Worm (Caenorhabditis elegans) whole organism, L3 larva: ENCODE data around the gene F29C12.6.

Experiments
- R02D3.7 ChIP-seq: fragments of 150-350 bp; optimal IDR thresholded peaks from 2 replicates; lab custom pipeline; 2014; ENCODE audit warnings: missing biosample characterization, missing genetic modification characterization
- ZK546.5 ChIP-seq: sonication (generic microtip); optimal IDR thresholded peaks from 2 replicates; lab custom pipeline; 2017; ENCODE audit warnings: missing biosample characterization, missing genetic modification characterization
- aly-2 ChIP-seq: fragments of 150-350 bp; optimal IDR thresholded peaks from 2 replicates; lab custom pipeline; 2014; ENCODE audit warnings: missing biosample characterization, missing genetic modification characterization
- ceh-28 ChIP-seq: fragments of 150-350 bp; optimal IDR thresholded peaks from 2 replicates; lab custom pipeline; 2014; ENCODE audit warnings: missing biosample characterization, missing genetic modification reagents, missing genetic modification characterization
- ceh-82 ChIP-seq: fragments of 150-350 bp; optimal IDR thresholded peaks from 2 replicates; lab custom pipeline; 2014; ENCODE audit warnings: missing biosample characterization, missing genetic modification characterization
- egl-5 ChIP-seq: fragments of 150-350 bp; optimal IDR thresholded peaks from 2 replicates; lab custom pipeline; 2017; ENCODE audit warnings: missing biosample characterization, missing genetic modification reagents, missing genetic modification characterization, inconsistent platforms
- elt-2 ChIP-seq: sonication (generic microtip); optimal IDR thresholded peaks from 2 replicates; lab custom pipeline; 2016; ENCODE audit warnings: missing genetic modification reagents, mild to moderate bottlenecking, missing genetic modification characterization, missing compliant biosample characterization
- elt-3 ChIP-seq, 3 experiments: fragments of 150-350 bp in 1 of 3; sonication (generic microtip) in 2 of 3; optimal IDR thresholded peaks; 2 replicates in 2 of 3; 4 replicates in 1 of 3; lab custom pipeline; 2014 to 2017; ENCODE audit warnings: missing biosample characterization in 3 of 3, missing genetic modification characterization in 3 of 3
- fkh-10 ChIP-seq: sonication (generic microtip); optimal IDR thresholded peaks from 2 replicates; lab custom pipeline; 2017; ENCODE audit warnings: missing biosample characterization, missing genetic modification reagents, missing genetic modification characterization
- fkh-2 ChIP-seq: fragments of 150-350 bp; optimal IDR thresholded peaks from 2 replicates; lab custom pipeline; 2014; ENCODE audit warnings: missing biosample characterization, missing genetic modification reagents, missing genetic modification characterization
- fos-1 ChIP-seq: fragments of 150-350 bp; optimal IDR thresholded peaks from 2 replicates; lab custom pipeline; 2014; ENCODE audit warnings: missing biosample characterization, missing genetic modification characterization
- hmg-11 ChIP-seq: sonication (generic microtip); optimal IDR thresholded peaks from 2 replicates; lab custom pipeline; 2016; ENCODE audit warnings: missing genetic modification characterization, missing compliant biosample characterization
- jun-1 ChIP-seq: fragments of 150-350 bp; optimal IDR thresholded peaks from 2 replicates; lab custom pipeline; 2014; ENCODE audit warnings: missing biosample characterization, missing genetic modification reagents, missing genetic modification characterization
- lin-15B ChIP-seq: fragments of 150-350 bp; optimal IDR thresholded peaks from 2 replicates; lab custom pipeline; 2014; ENCODE audit warnings: missing biosample characterization, missing genetic modification characterization
- lin-39 ChIP-seq: fragments of 150-350 bp; optimal IDR thresholded peaks from 2 replicates; lab custom pipeline; 2018; ENCODE audit warnings: missing biosample characterization, missing genetic modification reagents, missing genetic modification characterization
- lsy-12 ChIP-seq: sonication (generic microtip); optimal IDR thresholded peaks from 2 replicates; lab custom pipeline; 2016; ENCODE audit warnings: mild to moderate bottlenecking, missing genetic modification characterization, missing compliant biosample characterization
- mdl-1 ChIP-seq: fragments of 150-350 bp; optimal IDR thresholded peaks from 2 replicates; lab custom pipeline; 2014; ENCODE audit warnings: missing biosample characterization, missing genetic modification characterization
- mml-1 ChIP-seq: fragments of 150-350 bp; sonication (generic microtip); optimal IDR thresholded peaks from 3 replicates; lab custom pipeline; 2014; ENCODE audit warnings: missing biosample characterization, missing genetic modification characterization
- nhr-11 ChIP-seq: fragments of 150-350 bp; optimal IDR thresholded peaks from 2 replicates; lab custom pipeline; 2014; ENCODE audit warnings: missing biosample characterization, missing genetic modification characterization
- nhr-12 ChIP-seq: fragments of 150-350 bp; optimal IDR thresholded peaks from 2 replicates; lab custom pipeline; 2014; ENCODE audit warnings: missing biosample characterization, missing genetic modification characterization
- nhr-23 ChIP-seq: fragments of 150-350 bp; optimal IDR thresholded peaks from 2 replicates; lab custom pipeline; 2014; ENCODE audit warnings: missing biosample characterization, missing genetic modification reagents, missing genetic modification characterization
- nhr-237 ChIP-seq: fragments of 150-350 bp; optimal IDR thresholded peaks from 2 replicates; lab custom pipeline; 2014; ENCODE audit warnings: missing biosample characterization, missing genetic modification characterization
- nhr-25 ChIP-seq: sonication (generic microtip); optimal IDR thresholded peaks from 2 replicates; lab custom pipeline; 2017; ENCODE audit warnings: missing biosample characterization, missing genetic modification characterization
- nhr-28 ChIP-seq: fragments of 150-350 bp; optimal IDR thresholded peaks from 2 replicates; lab custom pipeline; 2014; ENCODE audit warnings: missing biosample characterization, missing genetic modification characterization
- nhr-43 ChIP-seq: sonication (generic microtip); optimal IDR thresholded peaks from 2 replicates; lab custom pipeline; 2016; ENCODE audit warnings: mild to moderate bottlenecking, missing genetic modification characterization, missing compliant biosample characterization; ENCODE audit not compliant: poor library complexity, severe bottlenecking
- nhr-67 ChIP-seq: fragments of 150-350 bp; optimal IDR thresholded peaks from 2 replicates; lab custom pipeline; 2014; ENCODE audit warnings: missing biosample characterization, missing genetic modification characterization
- nhr-77 ChIP-seq: fragments of 150-350 bp; optimal IDR thresholded peaks from 2 replicates; lab custom pipeline; 2014; ENCODE audit warnings: missing biosample characterization, missing genetic modification characterization
- pqm-1 ChIP-seq: fragments of 150-350 bp; optimal IDR thresholded peaks from 2 replicates; lab custom pipeline; 2017; ENCODE audit warnings: missing biosample characterization, missing genetic modification characterization, inconsistent platforms
- sea-2 ChIP-seq: fragments of 150-350 bp; sonication (generic microtip); optimal IDR thresholded peaks from 4 replicates; lab custom pipeline; 2014; ENCODE audit warnings: missing biosample characterization, missing genetic modification reagents, missing genetic modification characterization
- skn-1 ChIP-seq: fragments of 150-350 bp; optimal IDR thresholded peaks from 2 replicates; lab custom pipeline; 2014; ENCODE audit warnings: missing biosample characterization, missing genetic modification characterization
- snpc-4 ChIP-seq: fragments of 150-350 bp; optimal IDR thresholded peaks from 2 replicates; lab custom pipeline; 2014; ENCODE audit warnings: missing biosample characterization, missing genetic modification characterization
- tbx-2 ChIP-seq: sonication (generic microtip); optimal IDR thresholded peaks from 2 replicates; lab custom pipeline; 2016; ENCODE audit warnings: mild to moderate bottlenecking, missing genetic modification characterization, missing compliant biosample characterization
- unc-62 ChIP-seq: fragments of 150-350 bp; sonication (generic microtip); optimal IDR thresholded peaks from 4 replicates; lab custom pipeline; 2014; ENCODE audit warnings: missing biosample characterization, missing genetic modification reagents, missing genetic modification characterization
- zag-1 ChIP-seq: fragments of 150-350 bp; optimal IDR thresholded peaks from 2 replicates; lab custom pipeline; 2014; ENCODE audit warnings: missing biosample characterization, missing genetic modification characterization
- ztf-4 ChIP-seq: fragments of 150-350 bp; optimal IDR thresholded peaks from 2 replicates; lab custom pipeline; 2014; ENCODE audit warnings: missing biosample characterization, missing genetic modification characterization

F29C12.6 gene

DNA sequence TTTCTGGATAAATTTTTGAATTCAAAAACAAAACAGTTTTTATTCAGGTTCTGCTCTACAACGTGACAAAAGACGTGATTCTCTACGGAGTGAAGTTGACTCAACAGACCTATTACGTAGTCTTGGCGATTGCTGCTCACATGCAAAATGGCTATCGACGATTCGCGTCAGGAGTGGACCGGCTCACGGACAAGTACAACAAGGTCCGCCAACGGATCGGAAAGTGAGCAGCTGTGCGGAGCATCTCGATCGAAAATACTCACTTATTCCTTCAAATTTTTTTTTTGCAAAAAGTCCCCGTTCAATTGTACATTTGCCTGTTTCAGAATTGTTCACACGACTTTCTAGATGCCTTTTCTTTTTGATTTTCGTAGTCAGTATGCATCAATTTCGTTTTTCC lies 30.2 kb downstream of the F29C12.6 start:
- TF ChIP-seq hmg-11 (tag; lab: Kevin White, UChicago) (no peak), ztf-4 (tag; lab: Kevin White, UChicago) (no peak)
- TF ChIP-seq, all 47 proteins: peak for 0

DNA sequence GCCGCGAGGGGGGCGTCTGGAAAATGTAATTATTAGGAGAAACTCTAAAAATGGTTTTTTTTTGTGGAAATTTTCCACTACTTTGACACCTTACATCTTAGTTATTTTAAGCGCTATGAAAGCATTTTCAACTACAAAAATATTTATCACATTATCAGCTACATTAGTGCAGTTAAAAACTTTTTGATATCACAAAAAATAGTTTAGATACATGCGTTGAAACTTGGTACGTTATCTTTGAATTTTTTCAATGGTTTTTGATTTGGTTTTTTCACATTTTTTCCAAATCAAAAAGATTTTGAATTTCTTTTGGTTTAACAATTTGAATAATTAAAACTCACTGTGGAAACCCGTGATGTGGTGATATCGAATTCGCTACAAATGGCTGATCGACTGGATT lies 33.3 kb downstream of the F29C12.6 start:
- TF ChIP-seq tbx-2 (tag; lab: Kevin White, UChicago) (no peak), nhr-12 (tag; lab: Kevin White, UChicago) (no peak), lsy-12 (tag; lab: Kevin White, UChicago) (no peak), jun-1 (tag; lab: Kevin White, UChicago) (no peak), ceh-28 (tag; lab: Kevin White, UChicago) (no peak), pqm-1 (tag; lab: Kevin White, UChicago) (no peak), skn-1 (tag; lab: Kevin White, UChicago) (no peak), fkh-10 (no peak), nhr-28 (tag; lab: Kevin White, UChicago) (no peak), egl-5 (no peak), unc-62 (GFP tag; lab: Kevin White, UChicago) (no peak), snpc-4 (tag; lab: Kevin White, UChicago) (no peak), mml-1 (tag; lab: Kevin White, UChicago) (no peak), nhr-43 (tag; lab: Kevin White, UChicago) (no peak)

DNA sequence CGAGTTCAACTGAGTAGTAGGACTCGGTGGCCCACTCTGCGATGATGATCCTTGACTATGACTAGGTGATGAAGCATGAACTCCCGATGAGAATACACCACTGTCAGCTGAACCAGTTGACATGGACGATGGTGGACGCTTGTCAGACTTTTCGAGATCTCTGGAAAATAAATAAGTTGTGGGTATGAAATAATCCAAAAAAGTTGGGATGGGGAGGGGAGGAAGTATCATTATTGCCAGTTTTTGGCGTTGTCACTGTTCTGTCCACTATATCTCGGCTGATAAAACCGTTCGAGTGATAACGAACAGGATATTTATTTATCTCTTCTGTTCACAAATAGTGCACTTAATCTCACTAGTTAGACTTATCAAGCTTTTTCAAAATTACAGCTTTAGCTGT lies 34.4 kb downstream of the F29C12.6 start:
- no peak for TF ChIP-seq lsy-12 (tag; lab: Kevin White, UChicago)
- no peak for TF ChIP-seq zag-1
- no peak for TF ChIP-seq nhr-23 (tag; lab: Kevin White, UChicago)
- TF ChIP-seq fkh-2 (tag; lab: Kevin White, UChicago), result no peak

DNA sequence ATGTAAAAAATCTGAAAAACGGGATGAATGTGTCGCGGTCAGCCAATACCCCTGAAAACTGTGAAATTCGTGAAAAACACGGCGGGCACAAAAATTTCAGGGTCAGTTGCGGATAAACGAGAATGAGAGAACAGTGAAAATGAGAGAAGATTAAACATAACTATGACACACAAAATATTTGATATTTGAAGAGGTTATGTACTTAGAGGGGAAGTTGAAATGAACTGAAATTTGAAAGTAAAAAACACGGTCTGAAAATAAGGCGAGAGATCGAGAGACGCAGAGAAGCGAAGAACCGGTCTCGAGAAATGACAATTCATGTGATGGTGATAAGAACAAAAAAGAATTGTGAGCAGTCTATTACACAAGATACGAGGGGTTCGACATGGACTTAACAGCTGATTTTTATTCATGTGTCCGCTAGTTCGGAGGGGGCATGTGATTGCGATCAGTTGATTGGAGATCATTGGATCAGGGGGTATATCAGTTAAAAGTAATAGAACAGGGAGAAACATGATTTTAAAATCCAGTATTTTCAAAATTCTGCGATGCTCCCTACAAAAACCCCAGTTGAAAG lies 36.1 kb downstream of the F29C12.6 start, which contains the start of gene moe-3:
Gene moe-3 (minus strand): TSS at position 51 of the 577 bp plus-strand sequence.
- TF ChIP-seq hmg-11 (tag; lab: Kevin White, UChicago) (no peak), R02D3.7 (tag; lab: Kevin White, UChicago) (no peak), nhr-11 (tag; lab: Kevin White, UChicago) (no peak), fkh-10 (no peak), nhr-43 (tag; lab: Kevin White, UChicago) (peak; percentile 7), elt-2 (tag; lab: Kevin White, UChicago) (peak; percentile 66)

DNA sequence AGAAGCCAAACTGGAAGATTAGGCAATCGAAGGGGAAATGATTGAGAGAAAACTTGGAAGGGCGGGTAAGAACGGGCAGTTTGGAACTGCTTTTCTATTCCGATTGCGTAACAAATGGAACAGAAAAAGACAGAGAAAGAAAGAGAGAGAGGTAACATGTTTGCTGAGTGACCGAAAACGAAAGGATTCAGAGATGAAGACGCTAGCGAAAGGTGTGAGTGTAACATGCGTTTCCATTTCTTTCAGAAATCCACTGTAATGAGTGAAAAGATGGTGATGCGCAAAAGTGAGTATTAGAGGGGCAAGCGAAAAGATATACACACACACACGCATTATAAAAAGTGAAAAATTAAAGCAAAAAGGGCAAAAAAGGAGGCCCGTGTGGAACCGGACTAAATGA lies 37.8 kb downstream of the F29C12.6 start:
- TF ChIP-seq nhr-67, result no peak
- TF ChIP-seq lin-39 (tag; lab: Kevin White, UChicago), result no peak
- TF ChIP-seq nhr-25 (tag; lab: Kevin White, UChicago), result peak; percentile 76

DNA sequence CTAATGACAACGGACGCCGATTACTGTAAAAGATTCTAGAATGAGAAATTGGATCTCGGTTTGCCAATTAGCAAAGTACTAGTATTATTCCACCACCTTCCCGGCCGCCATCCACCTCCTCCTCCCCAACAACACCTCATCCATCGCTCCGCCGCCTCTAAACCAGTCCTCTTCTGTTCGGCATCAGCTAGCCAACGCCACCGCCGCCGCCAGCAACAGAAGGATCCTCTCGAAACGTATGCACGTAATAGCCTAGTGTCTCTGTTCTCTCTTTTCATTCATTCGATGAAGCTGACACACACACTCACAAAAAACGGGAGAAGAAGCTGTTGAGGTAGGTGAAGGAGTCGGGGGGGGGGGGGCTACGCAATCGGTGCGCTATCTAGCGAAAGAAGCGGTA lies 41.0 kb downstream of the F29C12.6 start:
- TF ChIP-seq nhr-77 (tag; lab: Kevin White, UChicago) (no peak), nhr-28 (tag; lab: Kevin White, UChicago) (no peak), nhr-237 (tag; lab: Kevin White, UChicago) (no peak), sea-2 (GFP tag; lab: Kevin White, UChicago) (no peak), nhr-67 (no peak), ZK546.5 (no peak), nhr-11 (tag; lab: Kevin White, UChicago) (no peak), nhr-25 (tag; lab: Kevin White, UChicago) (no peak), aly-2 (no peak), nhr-23 (tag; lab: Kevin White, UChicago) (no peak), mdl-1 (tag; lab: Kevin White, UChicago) (no peak), elt-3 (tag; optimal IDR thresholded peaks at IDR 0.05; lab: Kevin White, UChicago) (no peak), lin-15B (no peak), jun-1 (tag; lab: Kevin White, UChicago) (no peak), fos-1 (tag; lab: Kevin White, UChicago) (no peak), ceh-82 (no peak)
